Worm (Caenorhabditis elegans) whole organism, midembryonic: ENCODE measurements around the gene lido-18.

ENCODE experiments used
- T22C8.4 ChIP-seq: fragments of 200-800 bp; sonication (Bioruptor generic); IDR thresholded peaks from 2 replicates; pipeline ENCODE4 v1.3.6; 2022; ENCODE audit warnings: missing genetic modification characterization, missing compliant biosample characterization
- cog-1 ChIP-seq: sonication (generic microtip); optimal IDR thresholded peaks from 2 replicates; lab custom pipeline; 2016; ENCODE audit warnings: missing genetic modification characterization, missing compliant biosample characterization
- flt-1 ChIP-seq: fragments of 200-800 bp; sonication (Bioruptor generic); IDR thresholded peaks from 2 replicates; pipeline ENCODE4 v1.3.6; 2022; ENCODE audit warnings: missing genetic modification characterization, missing compliant biosample characterization
- klf-2 ChIP-seq: fragments of 200-800 bp; sonication (Bioruptor generic); conservative IDR thresholded peaks from 2 replicates; pipeline ENCODE4 v1.3.6; 2022; ENCODE audit warnings: missing genetic modification reagents, missing genetic modification characterization, missing compliant biosample characterization
- med-1 ChIP-seq: sonication (generic microtip); optimal IDR thresholded peaks from 2 replicates; lab custom pipeline; 2017; ENCODE audit warnings: missing genetic modification characterization, mild to moderate bottlenecking, missing compliant biosample characterization, antibody characterized with exemption, missing genetic modification reagents; ENCODE audit not compliant: insufficient read depth
- ref-1 ChIP-seq: fragments of 200-800 bp; sonication (Bioruptor generic); conservative IDR thresholded peaks from 2 replicates; pipeline ENCODE4 v1.3.6; 2022; ENCODE audit warnings: missing genetic modification reagents, missing genetic modification characterization, missing compliant biosample characterization
- tab-1 ChIP-seq: fragments of 200-800 bp; sonication (Bioruptor generic); IDR thresholded peaks from 2 replicates; pipeline ENCODE4 v1.3.6; 2022; ENCODE audit warnings: missing genetic modification characterization, missing compliant biosample characterization
- ztf-23 ChIP-seq: fragments of 200-800 bp; sonication (Bioruptor generic); IDR thresholded peaks from 2 replicates; pipeline ENCODE4 v1.3.6; 2022; ENCODE audit warnings: missing genetic modification reagents, missing genetic modification characterization, missing compliant biosample characterization
- ztf-29 ChIP-seq: fragments of 200-800 bp; sonication (Bioruptor generic); IDR thresholded peaks from 2 replicates; pipeline ENCODE4 v1.3.6; 2022; ENCODE audit warnings: missing genetic modification reagents, missing genetic modification characterization, missing compliant biosample characterization

DNA sequence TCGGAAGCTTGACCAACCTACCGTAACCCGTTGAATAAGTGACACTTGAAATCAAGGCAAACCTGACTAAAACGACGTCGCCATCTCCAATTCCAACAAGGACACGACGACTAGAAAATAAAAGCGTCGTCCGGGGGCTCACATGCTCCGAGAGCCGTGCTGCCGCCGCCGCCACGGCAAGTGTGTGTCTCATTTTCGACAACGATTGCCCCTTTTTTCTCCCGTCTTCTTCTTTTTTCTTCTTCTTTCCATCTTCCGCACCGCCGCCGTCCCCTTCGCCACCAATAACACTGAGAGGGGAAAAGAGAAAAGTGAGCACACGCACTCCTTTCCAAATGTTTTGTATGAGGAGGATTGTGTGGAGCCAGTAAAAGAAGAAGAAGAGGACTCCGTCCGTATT is 916 bp upstream of the lido-18 start:
- TF ChIP-seq klf-2 (GFP tag; lab: Robert Waterston, UW) = no peak
- TF ChIP-seq cog-1 (tag; lab: Kevin White, UChicago) = no peak
- TF ChIP-seq ztf-23 (GFP tag; lab: Robert Waterston, UW) = no peak
- TF ChIP-seq flt-1 = no peak
- TF ChIP-seq ref-1 = no peak
- no peak for TF ChIP-seq T22C8.4 (GFP tag; lab: Robert Waterston, UW)
- no peak for TF ChIP-seq tab-1 (GFP tag; lab: Robert Waterston, UW)
- no peak for TF ChIP-seq ztf-29
- TF ChIP-seq med-1 = no peak
